Fruit fly (Drosophila melanogaster): ENCODE data around the gene CG42779.

The CG42779 gene

DNA sequence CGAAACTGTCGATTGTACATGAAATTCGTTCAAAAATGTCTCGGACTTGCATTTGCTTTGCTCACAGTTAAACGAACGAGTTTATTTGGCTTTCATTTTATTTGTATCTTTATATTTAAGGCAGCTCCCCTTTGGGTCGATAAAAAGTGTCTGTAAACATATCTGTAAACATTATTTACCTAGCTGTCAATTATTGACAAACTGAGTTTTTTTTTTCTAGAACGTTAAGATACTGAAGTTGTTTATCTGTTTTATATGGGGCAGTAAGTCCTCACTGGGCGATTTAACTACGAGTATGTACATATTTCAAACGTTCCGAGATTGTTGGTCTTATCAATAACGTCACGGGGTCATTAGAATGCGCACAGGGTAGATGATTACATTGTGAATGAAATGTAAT lies 5.7 kb upstream of the CG42779 start (continued):
- peak; percentile 46 for TF ChIP-seq unpg (GFP tag; optimal IDR thresholded peaks at IDR 0.05)
- no peak for TF ChIP-seq CG12155 (GFP tag; optimal IDR thresholded peaks at IDR 0.05)
- peak; percentile 58 for TF ChIP-seq Fer1 (GFP tag; optimal IDR thresholded peaks at IDR 0.05)
- no peak for TF ChIP-seq CG12104 (GFP tag; optimal IDR thresholded peaks at IDR 0.05)
- peak; percentile 30 for TF ChIP-seq CG6254 (GFP tag; optimal IDR thresholded peaks at IDR 0.05)
- no peak for TF ChIP-seq chn (GFP tag; optimal IDR thresholded peaks at IDR 0.05)
- TF ChIP-seq ewg (GFP tag; optimal IDR thresholded peaks at IDR 0.05) = no peak
- TF ChIP-seq CG10209 (GFP tag; optimal IDR thresholded peaks at IDR 0.05) = peak; percentile 19
- TF ChIP-seq Med (GFP tag) = peak; percentile 63

DNA sequence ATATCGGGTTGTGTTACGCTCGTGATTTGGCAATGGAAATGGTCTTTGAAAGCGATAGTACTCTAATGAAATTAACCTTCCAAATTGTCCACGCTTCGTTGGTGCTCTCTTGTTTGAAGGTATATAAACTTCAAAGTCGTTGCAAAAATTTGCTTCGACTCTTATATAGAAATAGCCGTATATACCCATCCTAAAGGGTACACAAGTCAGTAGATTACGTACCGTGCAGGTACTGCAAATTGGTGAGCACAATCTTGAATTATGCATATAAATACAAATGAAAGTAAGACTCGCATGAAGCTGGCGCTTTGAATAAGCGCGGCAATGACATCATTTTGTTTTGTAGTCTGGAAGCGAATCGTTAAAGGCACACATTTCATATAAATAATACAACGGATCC lies 5.1 kb upstream of the CG42779 start:
- TF ChIP-seq Dad (GFP tag; optimal IDR thresholded peaks at IDR 0.05) (no peak), lbe (GFP tag; optimal IDR thresholded peaks at IDR 0.05) (peak; percentile 3), lmd (GFP tag; IDR thresholded peaks at IDR 0.05) (0 out of 2 replicates have a peak, but pooled peaks have one; percentile 21)

DNA sequence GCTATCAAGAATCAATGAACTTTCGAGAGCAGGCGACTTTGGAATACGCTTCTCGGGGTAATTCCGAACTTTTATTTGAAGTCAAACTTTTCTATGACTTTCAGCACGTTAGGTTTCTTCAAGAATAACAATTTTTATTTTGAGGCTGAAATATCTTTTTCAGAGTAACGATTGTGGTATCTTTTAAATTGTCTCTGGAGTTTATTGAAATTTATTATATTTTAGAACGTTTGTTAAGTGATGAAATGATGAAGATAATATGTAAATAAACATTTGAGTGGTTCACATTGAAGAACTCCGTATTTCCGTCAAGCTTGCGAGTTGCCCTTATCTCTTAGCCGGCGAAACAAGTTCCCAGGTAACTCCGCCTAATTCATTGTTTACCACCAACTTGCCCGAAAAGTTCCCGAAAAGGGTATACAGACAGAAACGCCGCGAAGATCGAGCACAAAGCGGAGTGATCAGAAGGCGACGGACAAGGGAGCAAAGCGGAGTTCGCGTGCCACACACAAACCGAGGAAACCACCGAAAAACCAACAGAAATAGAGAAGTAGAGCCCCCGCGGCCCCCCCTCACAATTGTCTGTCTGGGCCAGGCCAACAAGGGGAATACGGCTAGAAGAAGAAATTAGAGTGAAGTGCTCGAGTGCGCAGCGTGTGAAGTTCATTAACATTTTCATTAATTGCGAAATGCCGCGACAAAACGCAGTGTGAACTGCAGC lies 3.6 kb upstream of the CG42779 start:
- no peak for TF ChIP-seq CG11247 (GFP tag; IDR thresholded peaks at IDR 0.05)
- TF ChIP-seq dysf (GFP tag; IDR thresholded peaks at IDR 0.05) = no peak
- TF ChIP-seq CG33213 (GFP tag; optimal IDR thresholded peaks at IDR 0.05) = no peak
- TF ChIP-seq CG8281 (tag; optimal IDR thresholded peaks at IDR 0.05) = no peak
- TF ChIP-seq CG4707 (GFP tag; optimal IDR thresholded peaks at IDR 0.05) = no peak
- no peak for TF ChIP-seq sna (GFP tag; IDR thresholded peaks at IDR 0.05; ENCODE audit: partially characterized antibody)
- TF ChIP-seq bbx (GFP tag; IDR thresholded peaks at IDR 0.05; ENCODE audit: partially characterized antibody) = no peak
- no peak for TF ChIP-seq CG17385 (GFP tag; optimal IDR thresholded peaks at IDR 0.05)
- TF ChIP-seq danr (GFP tag; IDR thresholded peaks at IDR 0.05) = no peak
- peak in 1 of 2 experiments; percentile 10 for TF ChIP-seq Pdp1 (GFP tag; optimal IDR thresholded peaks at IDR 0.05)
- TF ChIP-seq CG9727 (GFP tag; optimal IDR thresholded peaks at IDR 0.05) = no peak
- TF ChIP-seq CG4424 (GFP tag; optimal IDR thresholded peaks at IDR 0.05) = peak; percentile 24
- no peak for TF ChIP-seq Taf1 (GFP tag; IDR thresholded peaks at IDR 0.05)
- no peak for TF ChIP-seq croc (GFP tag; conservative IDR thresholded peaks at IDR 0.05)
- no peak for TF ChIP-seq sd (tag; optimal IDR thresholded peaks at IDR 0.05)
- TF ChIP-seq tgo (GFP tag; IDR thresholded peaks at IDR 0.05) = no peak
- TF ChIP-seq MBD-R2 (GFP tag; IDR thresholded peaks at IDR 0.05) = no peak
- TF ChIP-seq Opbp (GFP tag; IDR thresholded peaks at IDR 0.05; ENCODE audit: partially characterized antibody) = no peak
- TF ChIP-seq gem (tag; optimal IDR thresholded peaks at IDR 0.05) = peak; percentile 62
- no peak for TF ChIP-seq wdn (GFP tag; IDR thresholded peaks at IDR 0.05)
- TF ChIP-seq CG14050 (GFP tag; IDR thresholded peaks at IDR 0.05) = no peak
- TF ChIP-seq luna (GFP tag; optimal IDR thresholded peaks at IDR 0.05) = no peak
- no peak for TF ChIP-seq tll (GFP tag; optimal IDR thresholded peaks at IDR 0.05)
- TF ChIP-seq zfh2 (GFP tag; optimal IDR thresholded peaks at IDR 0.05) = no peak
- TF ChIP-seq gcm (GFP tag; optimal IDR thresholded peaks at IDR 0.05) = peak; percentile 12
- TF ChIP-seq zf30C (GFP tag; optimal IDR thresholded peaks at IDR 0.05) = no peak
- no peak for TF ChIP-seq z (GFP tag; IDR thresholded peaks at IDR 0.05)
- peak; percentile 18 for TF ChIP-seq CG13424 (tag; optimal IDR thresholded peaks at IDR 0.05)
- no peak for TF ChIP-seq lov (optimal IDR thresholded peaks at IDR 0.05)
- TF ChIP-seq lov (GFP tag; IDR thresholded peaks at IDR 0.05) = no peak
- TF ChIP-seq CG34224 (GFP tag; IDR thresholded peaks at IDR 0.05; ENCODE audit: partially characterized antibody) = no peak
- TF ChIP-seq Vsx1 (GFP tag; optimal IDR thresholded peaks at IDR 0.05) = no peak
- no peak for TF ChIP-seq mld (GFP tag; IDR thresholded peaks at IDR 0.05; ENCODE audit: partially characterized antibody)
- no peak for TF ChIP-seq Tbp (GFP tag; optimal IDR thresholded peaks at IDR 0.05)
- TF ChIP-seq Dek (tag; optimal IDR thresholded peaks at IDR 0.05) = no peak

Data from whole organism, embryonic.